Fruit fly (Drosophila melanogaster) S2 (cell line): ENCODE results near the gene PIP82.

Source experiments
- CG8478 ChIP-seq: fragments of >200 bp; optimal IDR thresholded peaks from 2 replicates; lab custom pipeline; 2018
- CTCF ChIP-seq, 2 experiments: fragments of >200 bp; optimal IDR thresholded peaks; 2 replicates each; lab custom pipeline; 2018

DNA sequence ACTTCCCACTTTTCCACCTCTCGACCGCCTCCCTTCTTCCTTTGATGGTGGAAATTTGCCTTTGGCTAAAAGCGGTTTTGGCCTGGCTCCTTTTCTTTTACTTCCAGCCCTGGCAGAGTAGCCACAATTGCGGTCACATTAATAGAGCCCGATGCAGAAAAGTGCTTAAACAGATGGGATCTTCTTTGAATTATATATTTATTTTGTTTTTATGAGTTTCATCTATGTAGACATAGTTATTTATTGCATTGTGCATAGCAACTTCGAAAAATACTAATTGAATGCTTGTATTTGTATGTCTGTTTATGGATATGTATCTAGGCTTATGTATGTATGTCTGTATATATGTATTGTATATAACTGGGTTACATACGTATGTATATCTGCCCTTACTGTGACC lies 12.5 kb upstream of the PIP82 start:
- no peak for TF ChIP-seq CG8478 (lab: Kevin White, UChicago)
- no peak for TF ChIP-seq CTCF (optimal IDR thresholded peaks at IDR 0.05; lab: Kevin White, UChicago)
